Worm (Caenorhabditis elegans): ENCODE measurements around the gene pals-21.
A peak's percentile ranks its signal among the peaks of the same experiment; 100 is the strongest.

pals-21 gene

DNA sequence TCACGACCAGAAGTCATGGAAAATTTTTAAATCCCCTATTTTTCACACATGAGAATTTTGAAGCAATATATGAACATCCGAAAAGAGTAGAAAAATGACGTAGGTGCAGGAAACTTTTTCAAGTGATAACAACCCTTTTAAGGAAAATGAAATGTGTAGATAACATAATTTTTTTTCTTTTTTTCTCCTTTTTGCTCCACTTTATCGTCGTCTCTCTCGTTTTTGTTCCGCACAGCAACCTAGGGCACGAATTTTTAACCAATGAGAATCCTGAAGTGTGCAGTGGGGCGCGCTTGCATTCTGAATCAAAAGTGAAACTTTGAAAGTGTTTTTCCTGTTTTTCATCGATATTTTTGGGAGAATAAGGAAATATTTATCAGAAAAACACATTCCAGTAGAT lies 12.3 kb upstream of the pals-21 start (continued):
- TF ChIP-seq Y5F2A.4 (GFP tag; optimal IDR thresholded peaks at IDR 0.05) (no peak), skn-1 (tag; optimal IDR thresholded peaks at IDR 0.05) (no peak), lin-38 (GFP tag; IDR thresholded peaks at IDR 0.05) (peak; percentile 85), nhr-10 (tag; optimal IDR thresholded peaks at IDR 0.05) (no peak), mdt-29 (GFP tag; IDR thresholded peaks at IDR 0.05) (no peak), spr-3 (GFP tag; optimal IDR thresholded peaks at IDR 0.05) (no peak), hif-1 (tag; optimal IDR thresholded peaks at IDR 0.05) (no peak), nhr-6 (tag; optimal IDR thresholded peaks at IDR 0.05) (no peak), dpl-1 (GFP tag; optimal IDR thresholded peaks at IDR 0.05) (no peak), daf-16 (GFP tag; optimal IDR thresholded peaks at IDR 0.05) (no peak), daf-16 (tag; optimal IDR thresholded peaks at IDR 0.05) (peak; percentile 58), nhr-41 (GFP tag; IDR thresholded peaks at IDR 0.05) (no peak), D1046.2 (GFP tag; IDR thresholded peaks at IDR 0.05) (no peak), zip-11 (GFP tag; IDR thresholded peaks at IDR 0.05) (no peak), nhr-237 (tag; optimal IDR thresholded peaks at IDR 0.05) (no peak), lim-7 (GFP tag; IDR thresholded peaks at IDR 0.05) (no peak), nhr-48 (tag; optimal IDR thresholded peaks at IDR 0.05) (peak; percentile 7), dmd-9 (GFP tag; IDR thresholded peaks at IDR 0.05) (no peak), daf-8 (GFP tag; IDR thresholded peaks at IDR 0.05) (no peak), mep-1 (tag; optimal IDR thresholded peaks at IDR 0.05) (no peak), T20F7.1 (GFP tag; optimal IDR thresholded peaks at IDR 0.05) (peak; percentile 4), spr-1 (tag; optimal IDR thresholded peaks at IDR 0.05) (no peak), unc-39 (tag; optimal IDR thresholded peaks at IDR 0.05) (no peak)

DNA sequence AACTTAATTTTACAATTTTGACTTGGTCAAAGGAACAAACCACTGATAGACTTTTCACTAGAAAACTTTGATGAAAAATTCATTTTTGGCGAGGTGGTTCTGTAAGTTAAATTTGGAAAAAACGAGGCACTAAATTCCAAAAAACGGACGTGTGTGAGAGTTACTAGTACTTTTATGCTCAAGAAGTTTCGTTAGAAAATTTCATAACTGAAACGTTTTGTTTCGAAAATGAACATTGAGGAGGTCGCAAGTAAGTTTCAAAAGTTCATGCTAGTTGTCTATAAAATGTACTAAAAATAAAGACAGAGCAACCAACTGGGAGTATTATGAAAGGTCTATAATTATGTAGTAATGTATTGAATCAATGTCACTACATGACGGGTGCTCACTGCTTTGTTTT lies 11.3 kb upstream of the pals-21 start, which contains the start of gene pals-17:
Gene pals-17, minus strand, starts transcription at position 101 of the 400 bp plus-strand sequence.
- TF ChIP-seq php-3 (GFP tag; IDR thresholded peaks at IDR 0.05) = no peak
- TF ChIP-seq gei-8 (GFP tag; optimal IDR thresholded peaks at IDR 0.05) = no peak
- no peak for TF ChIP-seq lin-29 (GFP tag; IDR thresholded peaks at IDR 0.05)

DNA sequence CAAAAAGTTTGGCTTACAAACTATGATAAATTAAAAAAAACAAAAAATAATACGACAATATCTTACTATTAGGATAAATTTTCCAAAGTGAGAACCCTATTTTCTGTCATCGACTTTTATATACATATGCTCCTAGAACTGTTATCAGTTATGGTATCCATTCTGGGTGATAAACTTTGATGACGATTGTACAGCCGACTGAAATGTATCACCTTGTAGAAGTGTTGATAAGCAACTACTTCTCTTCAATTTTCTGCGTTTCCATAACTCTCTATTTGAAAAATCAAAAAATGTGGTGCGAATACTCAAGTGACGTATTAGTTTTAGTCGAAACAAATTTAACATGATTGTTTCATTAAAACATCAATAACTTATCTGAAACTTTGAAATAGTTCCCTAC lies 9.6 kb upstream of the pals-21 start:
- peak; percentile 1 for TF ChIP-seq T20F7.1 (GFP tag; optimal IDR thresholded peaks at IDR 0.05)
- no peak for TF ChIP-seq lin-15B (tag; optimal IDR thresholded peaks at IDR 0.05)
- TF ChIP-seq hlh-11 (tag; optimal IDR thresholded peaks at IDR 0.05) = peak; percentile 59
- no peak for TF ChIP-seq ztf-11 (tag; optimal IDR thresholded peaks at IDR 0.05)
- peak; percentile 71 for TF ChIP-seq dve-1 (tag; optimal IDR thresholded peaks at IDR 0.05; ENCODE audit: insufficient read depth)
- TF ChIP-seq daf-16 (GFP tag; optimal IDR thresholded peaks at IDR 0.05) = no peak
- peak; percentile 61 for TF ChIP-seq daf-16 (tag; optimal IDR thresholded peaks at IDR 0.05)
- TF ChIP-seq nhr-77 (tag; optimal IDR thresholded peaks at IDR 0.05) = peak; percentile 57
- no peak for TF ChIP-seq nhr-76 (tag; optimal IDR thresholded peaks at IDR 0.05)
- peak; percentile 83 for TF ChIP-seq nhr-28 (tag; optimal IDR thresholded peaks at IDR 0.05)
- no peak for TF ChIP-seq saeg-2 (GFP tag; IDR thresholded peaks at IDR 0.05)
- peak; percentile 37; the same call in 1 of the 2 replicates for TF ChIP-seq php-3 (GFP tag; IDR thresholded peaks at IDR 0.05)
- TF ChIP-seq dmd-6 (GFP tag; IDR thresholded peaks at IDR 0.05) = peak; percentile 75
- peak in 1 of 2 experiments; percentile 22 for TF ChIP-seq lsy-2 (tag; optimal IDR thresholded peaks at IDR 0.05)
- no peak for TF ChIP-seq nhr-102 (tag; optimal IDR thresholded peaks at IDR 0.05)
- TF ChIP-seq pqm-1 (tag; optimal IDR thresholded peaks at IDR 0.05) = peak; percentile 94

Data from whole organism, L4 larva.